Worm (Caenorhabditis elegans) whole organism, mixed stage, embryonic: Measurements from ENCODE around the gene asp-15.

Source experiments
- M03D4.4 ChIP-seq: sonication (generic microtip); optimal IDR thresholded peaks from 2 replicates; lab custom pipeline; 2017; ENCODE audit warnings: mild to moderate bottlenecking, missing genetic modification characterization, missing compliant biosample characterization
- bed-3 ChIP-seq: fragments of 200-800 bp; sonication (Bioruptor generic); optimal IDR thresholded peaks from 3 replicates; lab custom pipeline; 2018; ENCODE audit warnings: mild to moderate bottlenecking, missing genetic modification characterization, moderate library complexity, missing compliant biosample characterization
- blmp-1 ChIP-seq: fragments of 150-350 bp; optimal IDR thresholded peaks from 2 replicates; lab custom pipeline; 2014; ENCODE audit warnings: missing biosample characterization, missing genetic modification characterization
- ceh-39 ChIP-seq: fragments of 150-350 bp; optimal IDR thresholded peaks from 2 replicates; lab custom pipeline; 2014; ENCODE audit warnings: missing biosample characterization, missing genetic modification characterization
- ceh-43 ChIP-seq: fragments of 200-800 bp; sonication (Bioruptor generic); optimal IDR thresholded peaks from 2 replicates; lab custom pipeline; 2018; ENCODE audit warnings: mild to moderate bottlenecking, missing genetic modification characterization, moderate library complexity, missing compliant biosample characterization
- ceh-83 ChIP-seq: fragments of 200-800 bp; sonication (Bioruptor generic); optimal IDR thresholded peaks from 2 replicates; lab custom pipeline; 2018; ENCODE audit warnings: mild to moderate bottlenecking, missing genetic modification characterization, missing compliant biosample characterization
- ces-1 ChIP-seq: fragments of 150-350 bp; optimal IDR thresholded peaks from 2 replicates; lab custom pipeline; 2014; ENCODE audit warnings: missing biosample characterization, missing genetic modification reagents, missing genetic modification characterization
- drap-1 ChIP-seq: fragments of 200-800 bp; sonication (Bioruptor generic); optimal IDR thresholded peaks from 3 replicates; lab custom pipeline; 2018; ENCODE audit warnings: mild to moderate bottlenecking, missing genetic modification characterization, missing compliant biosample characterization
- elt-1 ChIP-seq: sonication (generic microtip); optimal IDR thresholded peaks from 2 replicates; lab custom pipeline; 2017; ENCODE audit warnings: missing genetic modification characterization, mild to moderate bottlenecking, missing compliant biosample characterization, antibody characterized with exemption, moderate library complexity, borderline replicate concordance; ENCODE audit not compliant: insufficient read depth
- elt-3 ChIP-seq: fragments of 150-350 bp; optimal IDR thresholded peaks from 2 replicates; lab custom pipeline; 2014; ENCODE audit warnings: missing biosample characterization, missing genetic modification characterization
- flh-1 ChIP-seq: fragments of 200-800 bp; sonication (Bioruptor generic); optimal IDR thresholded peaks from 2 replicates; lab custom pipeline; 2018; ENCODE audit warnings: mild to moderate bottlenecking, missing genetic modification characterization, moderate library complexity, missing compliant biosample characterization
- hlh-1 ChIP-seq: fragments of 150-350 bp; optimal IDR thresholded peaks from 2 replicates; lab custom pipeline; 2014; ENCODE audit warnings: missing biosample characterization, missing genetic modification reagents, missing genetic modification characterization
- lin-13 ChIP-seq: fragments of 150-350 bp; optimal IDR thresholded peaks from 2 replicates; lab custom pipeline; 2014; ENCODE audit warnings: missing biosample characterization, missing genetic modification characterization
- lin-32 ChIP-seq: fragments of 200-800 bp; sonication (Bioruptor generic); optimal IDR thresholded peaks from 2 replicates; lab custom pipeline; 2018; ENCODE audit warnings: mild to moderate bottlenecking, missing genetic modification characterization, missing compliant biosample characterization
- lsy-2 ChIP-seq: fragments of 150-350 bp; optimal IDR thresholded peaks from 2 replicates; lab custom pipeline; 2014; ENCODE audit warnings: missing biosample characterization, missing genetic modification characterization
- mab-5 ChIP-seq: fragments of 150-350 bp; optimal IDR thresholded peaks from 2 replicates; lab custom pipeline; 2014; ENCODE audit warnings: missing biosample characterization, missing genetic modification characterization
- mep-1 ChIP-seq: fragments of 150-350 bp; optimal IDR thresholded peaks from 2 replicates; lab custom pipeline; 2017; ENCODE audit warnings: missing biosample characterization, missing genetic modification reagents, missing genetic modification characterization, inconsistent platforms
- mls-2 ChIP-seq: sonication (generic microtip); optimal IDR thresholded peaks from 2 replicates; lab custom pipeline; 2016; ENCODE audit warnings: mild to moderate bottlenecking, missing genetic modification characterization, moderate library complexity, missing compliant biosample characterization
- nhr-2 ChIP-seq: fragments of 150-350 bp; optimal IDR thresholded peaks from 2 replicates; lab custom pipeline; 2014; ENCODE audit warnings: missing biosample characterization, missing genetic modification characterization
- nhr-237 ChIP-seq: fragments of 150-350 bp; optimal IDR thresholded peaks from 2 replicates; lab custom pipeline; 2014; ENCODE audit warnings: missing biosample characterization, missing genetic modification characterization
- nhr-28 ChIP-seq: fragments of 150-350 bp; optimal IDR thresholded peaks from 2 replicates; lab custom pipeline; 2014; ENCODE audit warnings: missing biosample characterization, missing genetic modification characterization
- nhr-76 ChIP-seq: sonication (generic microtip); optimal IDR thresholded peaks from 2 replicates; lab custom pipeline; 2017; ENCODE audit warnings: missing biosample characterization, missing genetic modification characterization
- pha-4 ChIP-seq: fragments of 150-350 bp; optimal IDR thresholded peaks from 2 replicates; lab custom pipeline; 2018; ENCODE audit warnings: missing biosample characterization, missing genetic modification reagents, missing genetic modification characterization
- sem-2 ChIP-seq: fragments of 200-800 bp; sonication (Bioruptor generic); optimal IDR thresholded peaks from 2 replicates; lab custom pipeline; 2018; ENCODE audit warnings: mild to moderate bottlenecking, missing genetic modification characterization, missing compliant biosample characterization
- snpc-4 ChIP-seq: fragments of 150-350 bp; optimal IDR thresholded peaks from 2 replicates; lab custom pipeline; 2014; ENCODE audit warnings: missing biosample characterization, missing genetic modification characterization
- sptf-1 ChIP-seq: sonication (generic microtip); optimal IDR thresholded peaks from 2 replicates; lab custom pipeline; 2017; ENCODE audit warnings: mild to moderate bottlenecking, missing genetic modification characterization, moderate library complexity, missing compliant biosample characterization
- tbx-8 ChIP-seq: fragments of 200-800 bp; sonication (Bioruptor generic); optimal IDR thresholded peaks from 2 replicates; lab custom pipeline; 2018; ENCODE audit warnings: mild to moderate bottlenecking, missing genetic modification characterization, moderate library complexity, missing compliant biosample characterization
- unc-120 ChIP-seq: sonication (generic microtip); optimal IDR thresholded peaks from 2 replicates; lab custom pipeline; 2017; ENCODE audit warnings: missing genetic modification characterization, missing compliant biosample characterization; ENCODE audit not compliant: poor library complexity, severe bottlenecking
- unc-39 ChIP-seq: fragments of 150-350 bp; optimal IDR thresholded peaks from 2 replicates; lab custom pipeline; 2014; ENCODE audit warnings: missing biosample characterization, missing genetic modification characterization
- unc-62 ChIP-seq: fragments of 150-350 bp; optimal IDR thresholded peaks from 2 replicates; lab custom pipeline; 2014; ENCODE audit warnings: missing biosample characterization, missing genetic modification reagents, missing genetic modification characterization
- zip-8 ChIP-seq: fragments of 150-350 bp; optimal IDR thresholded peaks from 2 replicates; lab custom pipeline; 2014; ENCODE audit warnings: missing biosample characterization, missing genetic modification characterization
- ztf-11 ChIP-seq: fragments of 150-350 bp; optimal IDR thresholded peaks from 2 replicates; lab custom pipeline; 2014; ENCODE audit warnings: missing biosample characterization, missing genetic modification characterization

asp-15 gene

DNA sequence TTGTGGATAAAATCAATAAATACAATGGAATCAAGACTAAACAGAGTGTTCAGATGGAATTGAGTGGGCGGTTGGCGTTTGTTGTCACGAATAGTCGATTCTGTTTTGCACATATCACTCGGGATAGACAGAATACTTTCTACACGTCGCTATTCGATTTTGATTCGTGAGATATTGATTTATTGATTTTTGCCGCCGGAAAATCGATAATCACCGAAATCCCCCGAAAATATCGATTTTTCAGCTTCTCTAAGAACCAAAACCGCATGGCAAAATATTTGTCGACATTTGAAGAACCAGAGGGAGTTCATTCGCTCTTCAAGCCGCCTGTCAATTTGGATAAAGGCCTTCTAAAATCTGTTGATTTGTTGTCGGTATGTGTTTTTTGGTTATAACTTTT, 34.2 kb downstream of the asp-15 start:
- TF ChIP-seq unc-120 (tag; lab: Kevin White, UChicago) (no peak), lin-13 (no peak), ceh-39 (tag; lab: Kevin White, UChicago) (no peak), flh-1 (GFP tag; lab: Kevin White, UChicago) (no peak), hlh-1 (tag; lab: Kevin White, UChicago) (no peak), mls-2 (tag; lab: Kevin White, UChicago) (no peak), unc-39 (tag; lab: Kevin White, UChicago) (no peak), blmp-1 (tag; lab: Kevin White, UChicago) (no peak), lsy-2 (tag; lab: Kevin White, UChicago) (no peak), unc-62 (GFP tag; lab: Kevin White, UChicago) (no peak), elt-3 (tag; lab: Kevin White, UChicago) (no peak), nhr-237 (tag; lab: Kevin White, UChicago) (no peak), nhr-76 (tag; lab: Kevin White, UChicago) (no peak), tbx-8 (GFP tag; lab: Kevin White, UChicago) (no peak), nhr-2 (tag; lab: Kevin White, UChicago) (no peak), lin-32 (GFP tag; lab: Kevin White, UChicago) (no peak), mab-5 (no peak), ztf-11 (tag; lab: Kevin White, UChicago) (no peak), elt-1 (tag; lab: Kevin White, UChicago) (no peak)

DNA sequence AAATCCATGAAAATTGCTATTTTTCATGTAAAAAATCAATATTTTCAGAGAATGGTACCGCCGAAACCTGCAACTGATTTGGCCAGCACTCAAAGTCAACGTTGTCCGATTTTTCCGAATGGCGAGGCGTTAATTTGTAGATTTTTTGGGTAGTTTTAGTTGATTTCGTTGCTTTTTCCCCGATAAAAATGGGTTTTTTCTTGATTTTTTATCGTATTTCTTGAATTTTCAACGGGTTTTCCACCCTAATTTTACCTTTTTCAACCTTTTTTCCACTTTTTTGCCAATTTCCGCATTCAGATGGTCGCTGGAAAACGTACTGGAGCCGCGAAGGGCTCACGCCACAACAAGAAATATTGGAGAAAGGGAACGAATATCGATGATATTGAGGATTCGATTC, 43.0 kb downstream of the asp-15 start, which contains the start of gene Y39B6A.33:
TSS of gene Y39B6A.33 (plus strand) at position 301 of the 400 bp plus-strand sequence.
- TF ChIP-seq drap-1 (GFP tag; lab: Kevin White, UChicago) (no peak), ztf-11 (tag; lab: Kevin White, UChicago) (no peak), mls-2 (tag; lab: Kevin White, UChicago) (no peak), sptf-1 (no peak), elt-1 (tag; lab: Kevin White, UChicago) (no peak), sem-2 (no peak), zip-8 (tag; lab: Kevin White, UChicago) (no peak), mep-1 (tag; lab: Kevin White, UChicago) (no peak), tbx-8 (GFP tag; lab: Kevin White, UChicago) (no peak), bed-3 (no peak), nhr-237 (tag; lab: Kevin White, UChicago) (no peak), lsy-2 (tag; lab: Kevin White, UChicago) (no peak), ceh-43 (no peak)

DNA sequence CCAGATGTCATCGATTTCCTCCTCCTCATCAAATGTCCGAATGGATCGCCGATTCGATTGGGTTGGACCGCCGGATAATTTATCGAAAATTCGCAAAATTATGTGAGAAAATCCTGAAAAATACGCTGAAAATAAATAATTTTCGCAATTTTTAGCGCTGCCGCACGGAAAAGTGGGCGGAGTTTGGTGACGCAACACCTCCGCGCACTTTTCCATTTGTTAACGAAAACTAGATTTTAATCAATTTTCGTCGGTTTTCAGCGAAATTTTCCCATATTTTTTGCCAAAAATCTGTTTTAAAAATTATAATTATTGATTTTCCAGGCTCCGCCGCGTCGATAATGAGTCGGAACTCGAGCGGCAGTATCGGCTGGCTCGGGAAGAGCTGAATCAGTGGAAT, 43.6 kb downstream of the asp-15 start, which contains the start of gene Y39B6A.34:
TSS of gene Y39B6A.34 (plus strand) at position 3 of the 400 bp plus-strand sequence.
- TF ChIP-seq ztf-11 (tag; lab: Kevin White, UChicago) (no peak), ces-1 (GFP tag; lab: Kevin White, UChicago) (peak; percentile 38), M03D4.4 (tag; lab: Kevin White, UChicago) (peak; percentile 21), drap-1 (GFP tag; lab: Kevin White, UChicago) (peak; percentile 24), unc-62 (GFP tag; lab: Kevin White, UChicago) (no peak), hlh-1 (tag; lab: Kevin White, UChicago) (peak; percentile 1), nhr-237 (tag; lab: Kevin White, UChicago) (no peak), tbx-8 (GFP tag; lab: Kevin White, UChicago) (no peak), flh-1 (GFP tag; lab: Kevin White, UChicago) (no peak), blmp-1 (tag; lab: Kevin White, UChicago) (no peak), elt-3 (tag; lab: Kevin White, UChicago) (no peak), zip-8 (tag; lab: Kevin White, UChicago) (peak; percentile 75), nhr-2 (tag; lab: Kevin White, UChicago) (no peak), nhr-28 (tag; lab: Kevin White, UChicago) (no peak), sptf-1 (no peak), unc-120 (tag; lab: Kevin White, UChicago) (no peak), nhr-76 (tag; lab: Kevin White, UChicago) (no peak), pha-4 (no peak), bed-3 (no peak), ceh-39 (tag; lab: Kevin White, UChicago) (no peak), elt-1 (tag; lab: Kevin White, UChicago) (no peak), ceh-43 (no peak), ceh-83 (no peak)

DNA sequence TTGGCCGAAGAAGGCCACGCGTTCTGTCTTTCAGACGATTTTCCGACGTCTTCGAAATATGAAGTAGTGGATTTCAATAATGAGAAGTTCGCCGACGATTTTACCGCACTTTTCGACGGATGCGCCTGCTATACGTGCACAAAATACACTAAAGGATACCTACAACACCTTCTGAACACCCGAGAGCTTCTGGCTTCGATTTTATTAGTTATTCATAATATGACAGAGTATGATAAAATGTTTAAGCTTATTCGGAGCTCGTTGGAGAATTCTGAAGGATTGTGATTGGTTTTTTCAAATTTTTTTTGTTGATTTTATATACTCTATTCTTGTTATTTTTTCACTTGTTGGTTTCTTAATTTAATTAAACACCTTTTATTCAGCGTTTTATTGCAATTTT, 44.1 kb downstream of the asp-15 start:
- TF ChIP-seq bed-3: no peak
- TF ChIP-seq pha-4: no peak
- no peak for TF ChIP-seq ces-1 (GFP tag; lab: Kevin White, UChicago)
- TF ChIP-seq M03D4.4 (tag; lab: Kevin White, UChicago): no peak
- no peak for TF ChIP-seq snpc-4
- no peak for TF ChIP-seq nhr-28 (tag; lab: Kevin White, UChicago)
- no peak for TF ChIP-seq mep-1 (tag; lab: Kevin White, UChicago)
- no peak for TF ChIP-seq mls-2 (tag; lab: Kevin White, UChicago)
- TF ChIP-seq, all 35 proteins: peak for 0
